Worm (Caenorhabditis elegans): ENCODE measurements around the gene dnj-1.

dnj-1 gene

DNA sequence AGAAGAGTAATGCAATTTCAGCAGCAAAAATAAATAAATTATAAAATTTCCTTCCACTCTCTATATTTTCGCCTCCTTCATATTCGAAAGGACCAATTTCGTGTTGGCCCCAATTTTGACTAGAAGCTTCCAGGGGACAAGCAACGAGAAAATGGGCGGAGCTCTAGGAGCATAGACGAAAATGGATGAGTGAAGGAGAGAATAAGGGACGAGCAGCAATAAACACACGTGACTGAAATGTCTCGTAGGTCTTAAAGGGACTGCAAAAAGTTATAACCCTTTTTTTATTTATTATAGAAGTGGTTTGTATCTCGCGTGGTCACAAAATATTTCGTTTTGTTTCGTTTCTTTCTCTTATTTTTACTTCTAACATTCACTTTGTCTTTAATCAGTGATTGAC, 50.9 kb downstream of the dnj-1 start:
- TF ChIP-seq elt-3 (tag; optimal IDR thresholded peaks at IDR 0.05) (no peak), C34F6.9 (tag; optimal IDR thresholded peaks at IDR 0.05) (peak; percentile 55), aly-2 (tag; optimal IDR thresholded peaks at IDR 0.05) (no peak), unc-55 (GFP tag; optimal IDR thresholded peaks at IDR 0.05) (peak; percentile 44), lsy-2 (tag; optimal IDR thresholded peaks at IDR 0.05) (peak in 1 of 2 experiments; percentile 49), ama-1 (optimal IDR thresholded peaks at IDR 0.05) (no peak), mbf-1 (tag; optimal IDR thresholded peaks at IDR 0.05) (no peak), nhr-25 (tag; optimal IDR thresholded peaks at IDR 0.05) (no peak), mab-5 (tag; optimal IDR thresholded peaks at IDR 0.05) (peak; percentile 61), unc-39 (tag; optimal IDR thresholded peaks at IDR 0.05) (no peak), nhr-129 (tag; optimal IDR thresholded peaks at IDR 0.05) (peak; percentile 2), ceh-82 (tag; optimal IDR thresholded peaks at IDR 0.05) (no peak), sma-9 (GFP tag; optimal IDR thresholded peaks at IDR 0.05) (peak; percentile 13), sma-9 (tag; optimal IDR thresholded peaks at IDR 0.05) (no peak), nhr-6 (tag; optimal IDR thresholded peaks at IDR 0.05) (no peak), mdl-1 (tag; optimal IDR thresholded peaks at IDR 0.05) (peak in 1 of 2 experiments; percentile 57), lin-13 (GFP tag; optimal IDR thresholded peaks at IDR 0.05) (no peak), lin-11 (tag; optimal IDR thresholded peaks at IDR 0.05) (no peak), nhr-23 (tag; optimal IDR thresholded peaks at IDR 0.05) (no peak), blmp-1 (tag; optimal IDR thresholded peaks at IDR 0.05; ENCODE audit: insufficient read depth) (no peak), crh-2 (tag; optimal IDR thresholded peaks at IDR 0.05) (peak; percentile 34), nhr-21 (tag; optimal IDR thresholded peaks at IDR 0.05) (no peak), zag-1 (tag; optimal IDR thresholded peaks at IDR 0.05) (peak; percentile 51), elt-1 (tag; optimal IDR thresholded peaks at IDR 0.05) (no peak), lin-39 (tag; optimal IDR thresholded peaks at IDR 0.05) (no peak), ztf-4 (tag; optimal IDR thresholded peaks at IDR 0.05) (peak; percentile 11), Y55F3AM.14 (GFP tag; optimal IDR thresholded peaks at IDR 0.05) (no peak), fos-1 (tag; optimal IDR thresholded peaks at IDR 0.05) (no peak), gmeb-1 (tag; optimal IDR thresholded peaks at IDR 0.05) (no peak)

DNA sequence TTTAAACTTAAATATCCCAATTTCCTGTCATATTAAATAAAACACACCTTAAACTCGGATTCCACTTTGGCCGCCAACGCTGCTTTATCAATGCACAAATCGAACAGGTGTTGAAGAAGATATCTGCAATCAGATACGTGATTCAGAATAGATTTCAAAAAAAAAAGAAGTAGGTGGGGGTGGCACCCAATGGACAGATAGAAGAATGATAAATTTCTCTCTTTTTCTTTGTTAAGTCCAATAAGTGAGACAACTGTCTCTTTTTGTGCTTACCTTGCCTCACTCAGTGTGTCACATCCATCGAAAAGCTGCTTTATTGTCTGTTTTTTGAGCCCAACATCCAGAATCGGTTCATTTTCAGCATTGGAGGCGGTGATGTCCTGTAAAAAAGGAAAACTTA, 52.0 kb downstream of the dnj-1 start:
- TF ChIP-seq mab-5 (tag; optimal IDR thresholded peaks at IDR 0.05) (peak; percentile 42), nhr-77 (tag; optimal IDR thresholded peaks at IDR 0.05) (no peak), C34F6.9 (tag; optimal IDR thresholded peaks at IDR 0.05) (peak; percentile 38), lsy-2 (tag; optimal IDR thresholded peaks at IDR 0.05) (peak in 1 of 2 experiments; percentile 7), unc-39 (tag; optimal IDR thresholded peaks at IDR 0.05) (no peak), sma-9 (GFP tag; optimal IDR thresholded peaks at IDR 0.05) (peak; percentile 69), sma-9 (tag; optimal IDR thresholded peaks at IDR 0.05) (no peak), nhr-129 (tag; optimal IDR thresholded peaks at IDR 0.05) (peak; percentile 34), F13H6.1 (tag; optimal IDR thresholded peaks at IDR 0.05) (peak; percentile 62)

DNA sequence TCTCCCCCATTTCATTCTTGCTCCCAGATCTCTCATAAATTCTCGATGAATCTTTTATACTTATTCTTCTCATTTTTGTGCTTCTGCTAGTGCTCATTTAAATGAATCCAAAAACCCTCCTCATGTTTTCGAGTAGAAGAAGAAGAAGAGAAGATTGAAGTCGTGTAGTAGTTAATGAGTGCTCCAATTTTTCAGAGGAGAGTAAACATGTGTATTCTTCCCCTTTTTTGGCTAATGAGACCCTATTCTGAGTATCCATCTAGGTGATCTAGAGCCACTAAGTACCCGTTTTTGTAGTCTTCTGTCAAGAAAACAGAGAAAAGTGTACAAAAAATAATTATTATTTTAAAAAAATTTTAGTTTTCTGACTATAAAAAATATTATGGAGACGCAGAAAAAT, 52.7 kb downstream of the dnj-1 start:
- TF ChIP-seq Y55F3AM.14 (GFP tag; optimal IDR thresholded peaks at IDR 0.05) (no peak), peb-1 (tag; optimal IDR thresholded peaks at IDR 0.05) (no peak), egl-27 (tag; optimal IDR thresholded peaks at IDR 0.05) (no peak), aly-2 (tag; optimal IDR thresholded peaks at IDR 0.05) (no peak), unc-39 (tag; optimal IDR thresholded peaks at IDR 0.05) (no peak), C34F6.9 (tag; optimal IDR thresholded peaks at IDR 0.05) (no peak), lsy-2 (tag; optimal IDR thresholded peaks at IDR 0.05) (no peak), fos-1 (tag; optimal IDR thresholded peaks at IDR 0.05) (no peak), ceh-82 (tag; optimal IDR thresholded peaks at IDR 0.05) (no peak), ceh-16 (tag; optimal IDR thresholded peaks at IDR 0.05) (no peak), nhr-237 (tag; optimal IDR thresholded peaks at IDR 0.05) (no peak)

DNA sequence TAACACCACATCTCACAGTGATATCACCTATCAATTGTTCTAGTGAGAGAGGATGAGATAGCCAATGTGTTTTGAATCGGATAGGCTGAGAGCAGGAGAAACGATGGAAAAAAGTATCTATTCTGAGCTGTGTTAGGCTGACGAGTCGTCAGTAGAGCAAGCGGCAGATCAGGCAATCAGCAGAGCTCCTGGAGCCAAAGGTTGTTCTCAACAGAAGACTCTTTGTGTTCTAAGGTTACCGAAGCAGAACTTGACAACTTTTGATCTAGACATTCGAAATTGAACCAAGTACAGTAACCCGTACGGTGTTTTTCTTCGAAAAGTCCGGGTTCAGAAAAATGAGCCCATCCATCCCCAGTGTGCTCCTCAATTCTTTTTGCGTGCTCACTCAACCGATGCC, 53.9 kb downstream of the dnj-1 start:
- TF ChIP-seq F13H6.1 (tag; optimal IDR thresholded peaks at IDR 0.05) (peak; percentile 8), fos-1 (tag; optimal IDR thresholded peaks at IDR 0.05) (no peak), nhr-129 (tag; optimal IDR thresholded peaks at IDR 0.05) (peak; percentile 12)

DNA sequence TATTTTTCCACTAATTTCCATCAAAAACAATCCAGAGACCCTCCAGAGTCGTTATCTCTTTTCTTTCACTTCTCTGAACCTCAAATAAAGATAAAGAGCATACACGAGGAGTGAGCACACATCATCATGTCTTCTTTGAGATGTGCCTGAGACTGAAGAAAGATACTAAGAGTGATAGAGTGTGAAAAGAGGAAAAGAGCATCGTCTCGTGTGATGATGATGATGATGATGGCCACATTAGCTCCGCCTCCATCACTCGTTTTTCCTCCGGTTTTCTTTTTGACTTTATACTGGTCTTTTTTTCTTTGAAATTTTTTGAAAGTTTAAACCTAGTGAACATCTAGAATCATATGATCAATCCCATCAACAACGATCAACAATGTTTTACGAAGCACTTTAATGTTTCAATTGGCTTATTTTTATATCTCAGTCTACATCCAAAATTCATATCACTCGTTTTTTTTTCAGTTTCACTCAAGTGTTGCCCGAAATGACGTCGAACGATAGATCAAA, 55.2 kb downstream of the dnj-1 start, which contains the start of gene T01G1.2:
Gene T01G1.2, plus strand, starts transcription at position 463 of the 513 bp plus-strand sequence.
- TF ChIP-seq C34F6.9 (tag; optimal IDR thresholded peaks at IDR 0.05), result peak; percentile 60
- TF ChIP-seq R02D3.7 (tag; optimal IDR thresholded peaks at IDR 0.05), result no peak
- TF ChIP-seq sem-4 (tag; optimal IDR thresholded peaks at IDR 0.05), result peak; percentile 68
- TF ChIP-seq nhr-10 (tag; optimal IDR thresholded peaks at IDR 0.05), result no peak
- TF ChIP-seq nhr-129 (tag; optimal IDR thresholded peaks at IDR 0.05), result peak; percentile 76
- TF ChIP-seq unc-62 (GFP tag; optimal IDR thresholded peaks at IDR 0.05), result no peak
- TF ChIP-seq F13H6.1 (tag; optimal IDR thresholded peaks at IDR 0.05), result peak; percentile 33
- peak; percentile 24 for TF ChIP-seq sma-9 (GFP tag; optimal IDR thresholded peaks at IDR 0.05)
- no peak for TF ChIP-seq sma-9 (tag; optimal IDR thresholded peaks at IDR 0.05)
- TF ChIP-seq ZK546.5 (tag; optimal IDR thresholded peaks at IDR 0.05), result no peak
- TF ChIP-seq lin-13 (GFP tag; optimal IDR thresholded peaks at IDR 0.05), result no peak
- TF ChIP-seq unc-55 (GFP tag; optimal IDR thresholded peaks at IDR 0.05), result peak; percentile 11
- TF ChIP-seq crh-2 (tag; optimal IDR thresholded peaks at IDR 0.05), result peak; percentile 32
- TF ChIP-seq lsy-2 (tag; optimal IDR thresholded peaks at IDR 0.05), result peak in 1 of 2 experiments; percentile 60
- TF ChIP-seq ztf-4 (tag; optimal IDR thresholded peaks at IDR 0.05), result peak; percentile 60
- peak; percentile 37 to 39 for TF ChIP-seq mdl-1 (tag; optimal IDR thresholded peaks at IDR 0.05)

All from whole organism, L2 larva.